Worm (Caenorhabditis elegans) whole organism, L1 larva: ENCODE data around the gene Y59A8A.8.

Source experiments
- Y116A8C.19 ChIP-seq: sonication (generic microtip); optimal IDR thresholded peaks from 2 replicates; lab custom pipeline; 2016; ENCODE audit warnings: missing compliant biosample characterization, missing genetic modification characterization, borderline replicate concordance
- ceh-88 ChIP-seq: fragments of 200-800 bp; sonication (Bioruptor generic); IDR thresholded peaks from 2 replicates; pipeline ENCODE4 v1.3.6; 2022; ENCODE audit warnings: missing genetic modification characterization, missing compliant biosample characterization
- ces-1 ChIP-seq: fragments of 150-350 bp; optimal IDR thresholded peaks from 2 replicates; lab custom pipeline; 2014; ENCODE audit warnings: missing biosample characterization, missing genetic modification reagents, missing genetic modification characterization
- efl-1 ChIP-seq, 4 experiments: fragments of 150-350 bp; optimal IDR thresholded peaks in 3 of 4; peaks in 1 of 4; 1 replicate in 1 of 4; 2 replicates in 3 of 4; lab custom pipeline; 2014; ENCODE audit warnings: missing biosample characterization in 2 of 4, missing genetic modification characterization in 2 of 4, missing genetic modification reagents in 2 of 4
- hpl-2 ChIP-seq: fragments of 150-350 bp; optimal IDR thresholded peaks from 2 replicates; lab custom pipeline; 2014; ENCODE audit warnings: missing biosample characterization, missing genetic modification reagents, missing genetic modification characterization
- mdl-1 ChIP-seq, 2 experiments: fragments of 150-350 bp; optimal IDR thresholded peaks; 2 replicates each; lab custom pipeline; 2014 to 2017; ENCODE audit warnings: missing biosample characterization in 2 of 2, missing genetic modification characterization in 2 of 2, inconsistent platforms in 1 of 2
- nhr-47 ChIP-seq: sonication (generic microtip); optimal IDR thresholded peaks from 2 replicates; lab custom pipeline; 2016; ENCODE audit warnings: mild to moderate bottlenecking, missing genetic modification characterization, moderate library complexity, missing compliant biosample characterization
- nhr-90 ChIP-seq: sonication (generic microtip); optimal IDR thresholded peaks from 2 replicates; lab custom pipeline; 2016; ENCODE audit warnings: mild to moderate bottlenecking, missing genetic modification characterization, missing compliant biosample characterization; ENCODE audit not compliant: poor library complexity
- tbx-2 ChIP-seq: sonication (generic microtip); optimal IDR thresholded peaks from 2 replicates; lab custom pipeline; 2016; ENCODE audit warnings: missing genetic modification characterization, missing compliant biosample characterization
- zag-1 ChIP-seq: fragments of 150-350 bp; optimal IDR thresholded peaks from 2 replicates; lab custom pipeline; 2014; ENCODE audit warnings: missing biosample characterization, missing genetic modification characterization

DNA sequence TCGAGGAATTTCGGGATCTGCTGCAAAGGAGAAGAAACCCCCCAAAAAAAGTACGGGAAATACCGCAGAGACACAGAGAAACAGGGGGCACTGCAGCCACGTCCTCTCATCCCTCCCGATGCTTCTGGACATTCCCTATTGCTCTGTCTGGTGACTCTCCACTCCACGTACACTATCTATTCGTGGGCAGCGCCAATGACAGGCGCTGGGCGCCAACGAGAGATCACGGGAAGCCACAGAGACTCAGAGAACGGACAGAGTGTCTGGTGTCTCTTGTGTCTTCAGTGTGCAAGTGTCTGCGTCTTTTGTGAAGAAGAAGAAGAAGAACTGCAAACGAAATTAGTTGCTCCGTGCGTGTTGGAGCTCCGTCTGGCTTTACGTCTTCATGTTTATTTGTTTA, 7.5 kb upstream of the Y59A8A.8 start:
- TF ChIP-seq hpl-2 (GFP tag; lab: Kevin White, UChicago) (no peak), Y116A8C.19 (tag; lab: Kevin White, UChicago) (no peak), nhr-47 (tag; lab: Kevin White, UChicago) (peak; percentile 92), tbx-2 (tag; lab: Kevin White, UChicago) (peak; percentile 90), ces-1 (GFP tag; lab: Kevin White, UChicago) (peak; percentile 62), ceh-88 (0 out of 2 replicates have a peak, but pooled peaks have one; percentile 17), zag-1 (tag; lab: Kevin White, UChicago) (no peak), efl-1 (optimal IDR thresholded peaks at IDR 0.05; lab: Kevin White, UChicago) (peak; percentile 82 to 95), efl-1 (GFP tag; optimal IDR thresholded peaks at IDR 0.05 in 1 of 2; lab: Kevin White, UChicago) (peak; percentile 60 to 96), mdl-1 (tag; optimal IDR thresholded peaks at IDR 0.05; lab: Kevin White, UChicago) (peak; percentile 43 to 68), nhr-90 (peak; percentile 63)
